Fruit fly (Drosophila melanogaster): ENCODE results near the gene alphaTub85E.

alphaTub85E gene

DNA sequence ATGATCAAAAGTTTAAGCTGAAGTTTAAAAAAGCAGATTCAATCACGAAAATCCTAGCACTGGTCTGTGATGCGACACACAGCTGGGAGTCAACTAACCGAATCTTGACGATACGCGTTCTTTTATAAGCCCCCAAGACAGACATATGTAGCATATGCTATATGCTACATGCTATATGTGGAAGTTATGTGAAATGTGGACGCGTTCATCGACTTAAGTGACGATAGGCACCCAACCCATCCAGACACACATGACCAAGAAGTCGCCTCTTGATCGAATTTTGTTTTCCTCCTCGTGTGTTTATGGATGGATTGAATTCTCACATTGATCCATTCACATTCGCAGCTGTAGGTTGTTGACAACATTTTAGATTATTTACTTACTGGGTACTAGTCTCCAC is at the start of gene alphaTub85E:
Gene alphaTub85E, minus strand, starts transcription at position 101 of the 400 bp plus-strand sequence.
- no peak for TF ChIP-seq fd85E (GFP tag; optimal IDR thresholded peaks at IDR 0.05)
- no peak for TF ChIP-seq CG7368 (GFP tag; optimal IDR thresholded peaks at IDR 0.05)
- no peak for TF ChIP-seq CG6808 (GFP tag; optimal IDR thresholded peaks at IDR 0.05)
- no peak for TF ChIP-seq Ets96B (tag; optimal IDR thresholded peaks at IDR 0.05)
- TF ChIP-seq Sox15 (GFP tag; optimal IDR thresholded peaks at IDR 0.05) = no peak
- TF ChIP-seq CG34406 (GFP tag; optimal IDR thresholded peaks at IDR 0.05) = no peak
- TF ChIP-seq achi (GFP tag; optimal IDR thresholded peaks at IDR 0.05) = no peak
- TF ChIP-seq svp (GFP tag) = no peak
- no peak for TF ChIP-seq CG8632 (GFP tag; optimal IDR thresholded peaks at IDR 0.05)
- TF ChIP-seq CG11902 (GFP tag; optimal IDR thresholded peaks at IDR 0.05) = no peak

DNA sequence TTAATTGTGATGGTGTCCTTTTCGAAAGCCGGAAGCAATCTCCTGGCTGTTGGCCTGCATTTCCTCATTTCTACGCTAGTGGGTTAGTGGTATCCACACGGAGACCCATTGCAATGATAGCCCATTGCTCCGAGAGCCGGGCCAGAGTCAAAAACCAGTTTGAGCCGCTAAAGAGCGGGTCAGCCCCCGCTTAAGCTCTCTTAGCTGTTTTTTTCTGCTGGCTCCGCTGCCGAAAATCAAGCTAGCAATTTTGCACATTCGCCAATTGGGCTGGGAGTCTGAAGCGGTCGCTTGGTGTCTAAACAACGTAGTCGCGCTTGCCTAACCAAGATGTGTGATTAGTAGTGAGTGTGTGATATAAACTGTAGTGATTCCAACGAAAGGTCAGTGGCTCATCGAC is 46.7 kb upstream of the alphaTub85E start, which contains the start of gene CG12947:
Gene CG12947, plus strand, starts transcription at position 301 of the 400 bp plus-strand sequence.
- TF ChIP-seq fd59A (GFP tag; optimal IDR thresholded peaks at IDR 0.05) = no peak
- TF ChIP-seq achi (GFP tag; optimal IDR thresholded peaks at IDR 0.05) = no peak
- no peak for TF ChIP-seq CG3032 (tag; optimal IDR thresholded peaks at IDR 0.05)
- TF ChIP-seq CG8119 (GFP tag; IDR thresholded peaks at IDR 0.05) = no peak
- TF ChIP-seq Eip75B (GFP tag; optimal IDR thresholded peaks at IDR 0.05) = no peak
- no peak for TF ChIP-seq CG10631 (GFP tag; optimal IDR thresholded peaks at IDR 0.05)
- no peak for TF ChIP-seq CG6792 (GFP tag; optimal IDR thresholded peaks at IDR 0.05)
- no peak for TF ChIP-seq CG11762 (GFP tag; optimal IDR thresholded peaks at IDR 0.05; ENCODE audit: insufficient read depth)
- no peak for TF ChIP-seq CG9139 (GFP tag; optimal IDR thresholded peaks at IDR 0.05)
- TF ChIP-seq CG15336 (GFP tag; IDR thresholded peaks at IDR 0.05) = peak; percentile 27; the same call in 1 of the 2 replicates
- no peak for TF ChIP-seq CG11294 (GFP tag; IDR thresholded peaks at IDR 0.05)
- no peak for TF ChIP-seq Ets96B (tag; optimal IDR thresholded peaks at IDR 0.05)
- TF ChIP-seq net (GFP tag; optimal IDR thresholded peaks at IDR 0.05) = no peak
- 0 out of 3 replicates have a peak, but pooled peaks have one; percentile 22 for TF ChIP-seq eg (GFP tag; IDR thresholded peaks at IDR 0.05)
- TF ChIP-seq dsx (GFP tag; optimal IDR thresholded peaks at IDR 0.05; ENCODE audit: poor library complexity, severe bottlenecking) = no peak
- TF ChIP-seq CG31627 (GFP tag; optimal IDR thresholded peaks at IDR 0.05) = no peak
- TF ChIP-seq Eip78C (GFP tag) = peak; percentile 65
- no peak for TF ChIP-seq topi (GFP tag; optimal IDR thresholded peaks at IDR 0.05)
- no peak for TF ChIP-seq cyc (GFP tag; optimal IDR thresholded peaks at IDR 0.05)
- no peak for TF ChIP-seq spab (GFP tag; optimal IDR thresholded peaks at IDR 0.05)
- no peak for TF ChIP-seq CG34406 (GFP tag; optimal IDR thresholded peaks at IDR 0.05)
- no peak for TF ChIP-seq fd85E (GFP tag; optimal IDR thresholded peaks at IDR 0.05)
- peak; percentile 1 for TF ChIP-seq CG1621 (tag; optimal IDR thresholded peaks at IDR 0.05)
- TF ChIP-seq Lpt (GFP tag; optimal IDR thresholded peaks at IDR 0.05) = no peak
- no peak for TF ChIP-seq CG7368 (GFP tag; optimal IDR thresholded peaks at IDR 0.05)
- no peak for TF ChIP-seq CG3919 (GFP tag; optimal IDR thresholded peaks at IDR 0.05)
- TF ChIP-seq CG8632 (GFP tag; optimal IDR thresholded peaks at IDR 0.05) = no peak
- TF ChIP-seq acj6 (GFP tag; optimal IDR thresholded peaks at IDR 0.05) = no peak
- TF ChIP-seq CG6276 (GFP tag; optimal IDR thresholded peaks at IDR 0.05) = peak; percentile 12
- TF ChIP-seq pdm3 (GFP tag; optimal IDR thresholded peaks at IDR 0.05) = no peak
- no peak for TF ChIP-seq fkh (GFP tag; optimal IDR thresholded peaks at IDR 0.05)
- TF ChIP-seq salr (GFP tag; optimal IDR thresholded peaks at IDR 0.05) = no peak
- TF ChIP-seq dac (GFP tag; optimal IDR thresholded peaks at IDR 0.05) = no peak
- TF ChIP-seq Sox14 (GFP tag; optimal IDR thresholded peaks at IDR 0.05) = no peak
- no peak for TF ChIP-seq CG32006 (GFP tag; optimal IDR thresholded peaks at IDR 0.05)
- TF ChIP-seq CG6854 (GFP tag; optimal IDR thresholded peaks at IDR 0.05) = no peak
- TF ChIP-seq CG10669 (GFP tag; optimal IDR thresholded peaks at IDR 0.05) = no peak
- no peak for TF ChIP-seq ss (GFP tag; optimal IDR thresholded peaks at IDR 0.05)
- TF ChIP-seq Sox102F (GFP tag; optimal IDR thresholded peaks at IDR 0.05) = no peak
